Fruit fly (Drosophila melanogaster) whole organism, embryonic: ENCODE measurements around the gene Vha100-5.

Source experiments
- Asciz ChIP-seq: fragments of 200-800 bp; sonication (Bioruptor generic); optimal IDR thresholded peaks from 2 replicates; lab custom pipeline; 2017; ENCODE audit warnings: missing biosample characterization, mild to moderate bottlenecking, missing genetic modification characterization, missing genetic modification reagents
- Bdp1 ChIP-seq: fragments of 200-800 bp; sonication (Bioruptor generic); optimal IDR thresholded peaks from 3 replicates; lab custom pipeline; 2016; ENCODE audit warnings: missing biosample characterization, missing genetic modification characterization
- CG10147 ChIP-seq: fragments of 200-800 bp; sonication (Bioruptor generic); optimal IDR thresholded peaks from 2 replicates; lab custom pipeline; 2019; ENCODE audit warnings: missing biosample characterization, mild to moderate bottlenecking, missing genetic modification characterization, moderate library complexity
- CG10543 ChIP-seq: fragments of 200-800 bp; sonication (Bioruptor generic); optimal IDR thresholded peaks from 3 replicates; lab custom pipeline; 2017; ENCODE audit warnings: missing biosample characterization, mild to moderate bottlenecking, missing genetic modification characterization, moderate library complexity
- CG11504 ChIP-seq: fragments of 200-800 bp; sonication (Bioruptor generic); optimal IDR thresholded peaks from 3 replicates; lab custom pipeline; 2019; ENCODE audit warnings: missing biosample characterization, mild to moderate bottlenecking, missing genetic modification characterization, moderate library complexity
- CG11695 ChIP-seq: fragments of 200-800 bp; sonication (Bioruptor generic); IDR thresholded peaks from 3 replicates; pipeline ENCODE4 v1.3.6; 2022; ENCODE audit warnings: missing biosample characterization, missing genetic modification characterization
- CG11696 ChIP-seq: fragments of 200-800 bp; sonication (Bioruptor generic); IDR thresholded peaks from 2 replicates; pipeline ENCODE4 v1.3.6; 2022; ENCODE audit warnings: missing biosample characterization, missing genetic modification characterization
- CG12299 ChIP-seq: fragments of 200-800 bp; sonication (Bioruptor generic); optimal IDR thresholded peaks from 2 replicates; lab custom pipeline; 2018; ENCODE audit warnings: missing biosample characterization, mild to moderate bottlenecking, missing genetic modification characterization
- CG1233 ChIP-seq: fragments of 200-800 bp; sonication (Bioruptor generic); optimal IDR thresholded peaks from 4 replicates; lab custom pipeline; 2018; ENCODE audit warnings: missing biosample characterization, mild to moderate bottlenecking, missing genetic modification characterization
- CG12769 ChIP-seq: fragments of 200-800 bp; sonication (Bioruptor generic); optimal IDR thresholded peaks from 2 replicates; lab custom pipeline; 2019; ENCODE audit warnings: missing biosample characterization, mild to moderate bottlenecking, missing genetic modification characterization, moderate library complexity
- CG14441 ChIP-seq: fragments of 200-800 bp; sonication (Bioruptor generic); IDR thresholded peaks from 2 replicates; pipeline ENCODE4 v1.3.6; 2022; ENCODE audit warnings: missing biosample characterization, missing genetic modification characterization
- CG14710 ChIP-seq: fragments of 200-800 bp; sonication (Bioruptor generic); optimal IDR thresholded peaks from 3 replicates; lab custom pipeline; 2019; ENCODE audit warnings: missing biosample characterization, mild to moderate bottlenecking, missing genetic modification characterization, moderate library complexity
- CG15269 ChIP-seq: fragments of 200-800 bp; sonication (Bioruptor generic); optimal IDR thresholded peaks from 2 replicates; lab custom pipeline; 2018; ENCODE audit warnings: missing biosample characterization, mild to moderate bottlenecking, missing genetic modification characterization, moderate library complexity
- CG15479 ChIP-seq: fragments of 200-800 bp; sonication (Bioruptor generic); optimal IDR thresholded peaks from 3 replicates; lab custom pipeline; 2019; ENCODE audit warnings: missing biosample characterization, mild to moderate bottlenecking, missing genetic modification characterization, moderate library complexity
- CG17385 ChIP-seq: fragments of 200-800 bp; sonication (Bioruptor generic); optimal IDR thresholded peaks from 3 replicates; lab custom pipeline; 2018; ENCODE audit warnings: missing biosample characterization, mild to moderate bottlenecking, missing genetic modification characterization
- CG17912 ChIP-seq: fragments of 200-800 bp; sonication (Bioruptor generic); optimal IDR thresholded peaks from 2 replicates; lab custom pipeline; 2018; ENCODE audit warnings: missing biosample characterization, mild to moderate bottlenecking, missing genetic modification characterization
- CG31441 ChIP-seq: fragments of 200-800 bp; sonication (Bioruptor generic); IDR thresholded peaks from 2 replicates; pipeline ENCODE4 v1.3.6; 2022; ENCODE audit warnings: missing biosample characterization, missing genetic modification characterization
- CG3281 ChIP-seq: fragments of 200-800 bp; sonication (Bioruptor generic); optimal IDR thresholded peaks from 3 replicates; lab custom pipeline; 2017; ENCODE audit warnings: missing biosample characterization, mild to moderate bottlenecking, missing genetic modification characterization
- CG4404 ChIP-seq: fragments of 200-800 bp; sonication (Bioruptor generic); IDR thresholded peaks from 2 replicates; pipeline ENCODE4 v1.3.6; 2022; ENCODE audit warnings: missing biosample characterization, missing genetic modification characterization
- CG4854 ChIP-seq: fragments of 200-800 bp; sonication (Bioruptor generic); optimal IDR thresholded peaks from 2 replicates; lab custom pipeline; 2016; ENCODE audit warnings: missing biosample characterization, missing genetic modification characterization, inconsistent platforms
- CG6654 ChIP-seq: fragments of 200-800 bp; sonication (Bioruptor generic); optimal IDR thresholded peaks from 2 replicates; lab custom pipeline; 2017; ENCODE audit warnings: missing biosample characterization, mild to moderate bottlenecking, missing genetic modification characterization
- CG7786 ChIP-seq: fragments of 200-800 bp; sonication (Bioruptor generic); optimal IDR thresholded peaks from 2 replicates; lab custom pipeline; 2016; ENCODE audit warnings: missing biosample characterization, missing genetic modification characterization
- CG7839 ChIP-seq: fragments of 200-800 bp; sonication (Bioruptor generic); optimal IDR thresholded peaks from 3 replicates; lab custom pipeline; 2018; ENCODE audit warnings: missing biosample characterization, mild to moderate bottlenecking, missing genetic modification characterization, moderate library complexity
- CG7987 ChIP-seq: fragments of 200-800 bp; sonication (Bioruptor generic); optimal IDR thresholded peaks from 2 replicates; lab custom pipeline; 2018; ENCODE audit warnings: missing biosample characterization, mild to moderate bottlenecking, missing genetic modification characterization, moderate library complexity
- CG9437 ChIP-seq: fragments of 200-800 bp; sonication (Bioruptor generic); optimal IDR thresholded peaks from 2 replicates; lab custom pipeline; 2018; ENCODE audit warnings: missing biosample characterization, mild to moderate bottlenecking, missing genetic modification characterization
- CkIIα-i1 ChIP-seq: fragments of 200-800 bp; sonication (Bioruptor generic); IDR thresholded peaks from 2 replicates; pipeline ENCODE4 v1.3.6; 2022; ENCODE audit warnings: missing biosample characterization, missing genetic modification characterization
- Dad ChIP-seq: fragments of 200-800 bp; sonication (Bioruptor generic); optimal IDR thresholded peaks from 3 replicates; lab custom pipeline; 2016; ENCODE audit warnings: missing biosample characterization, missing genetic modification characterization
- Deaf1 ChIP-seq: fragments of 200-800 bp; optimal IDR thresholded peaks from 3 replicates; lab custom pipeline; 2019; ENCODE audit warnings: missing biosample characterization, mild to moderate bottlenecking, missing genetic modification characterization, moderate library complexity
- Gug ChIP-seq: fragments of 200-800 bp; sonication (Bioruptor generic); IDR thresholded peaks from 4 replicates; pipeline ENCODE4 v1.3.6; 2022; ENCODE audit warnings: missing biosample characterization, missing genetic modification characterization
- Med ChIP-seq: fragments of 200-800 bp; sonication (Bioruptor generic); peaks from one replicate; lab custom pipeline; 2016; ENCODE audit warnings: missing biosample characterization, missing genetic modification characterization, mild to moderate bottlenecking, inconsistent platforms, moderate library complexity
- Meics ChIP-seq: fragments of 200-800 bp; sonication (Bioruptor generic); optimal IDR thresholded peaks from 2 replicates; lab custom pipeline; 2017; ENCODE audit warnings: missing biosample characterization, mild to moderate bottlenecking, missing genetic modification characterization
- Nf-YB ChIP-seq: fragments of 200-800 bp; sonication (Bioruptor generic); optimal IDR thresholded peaks from 3 replicates; lab custom pipeline; 2019; ENCODE audit warnings: missing biosample characterization, mild to moderate bottlenecking, missing genetic modification characterization, moderate library complexity
- Oaz ChIP-seq: fragments of 200-800 bp; sonication (Bioruptor generic); IDR thresholded peaks from 2 replicates; pipeline ENCODE4 v1.3.6; 2022; ENCODE audit warnings: missing biosample characterization, missing genetic modification characterization
- Sry-δ ChIP-seq: fragments of 200-800 bp; sonication (Bioruptor generic); optimal IDR thresholded peaks from 2 replicates; lab custom pipeline; 2016; ENCODE audit warnings: missing biosample characterization, missing genetic modification characterization
- Stat92E ChIP-seq, 3 experiments: fragments of >200 bp in 2 of 3; fragments of 200-800 bp in 1 of 3; sonication (Bioruptor generic) in 1 of 3; optimal IDR thresholded peaks; 2 replicates each; lab custom pipeline; 2017 to 2019; ENCODE audit warnings: missing biosample characterization in 3 of 3, missing genetic modification characterization in 3 of 3, mild to moderate bottlenecking in 1 of 3, moderate library complexity in 1 of 3
- YL-1 ChIP-seq: fragments of 200-800 bp; sonication (Bioruptor generic); optimal IDR thresholded peaks from 3 replicates; lab custom pipeline; 2017; ENCODE audit warnings: missing biosample characterization, mild to moderate bottlenecking, missing genetic modification characterization
- btn ChIP-seq: fragments of 200-800 bp; sonication (Bioruptor generic); optimal IDR thresholded peaks from 2 replicates; lab custom pipeline; 2016; ENCODE audit warnings: missing biosample characterization, missing genetic modification characterization
- caup ChIP-seq: fragments of 200-800 bp; sonication (Bioruptor generic); optimal IDR thresholded peaks from 3 replicates; lab custom pipeline; 2017; ENCODE audit warnings: missing biosample characterization, mild to moderate bottlenecking, missing genetic modification characterization, moderate library complexity; ENCODE audit not compliant: severe bottlenecking
- chinmo ChIP-seq: fragments of 200-800 bp; sonication (Bioruptor generic); IDR thresholded peaks from 4 replicates; pipeline ENCODE4 v1.3.6; 2022; ENCODE audit warnings: missing biosample characterization, missing genetic modification characterization; ENCODE audit not compliant: partially characterized antibody
- gcm ChIP-seq: fragments of 200-800 bp; sonication (Bioruptor generic); optimal IDR thresholded peaks from 2 replicates; lab custom pipeline; 2019; ENCODE audit warnings: missing biosample characterization, mild to moderate bottlenecking, missing genetic modification characterization, moderate library complexity
- hth ChIP-seq: fragments of >200 bp; optimal IDR thresholded peaks from 2 replicates; lab custom pipeline; 2017; ENCODE audit warnings: inconsistent platforms
- jigr1 ChIP-seq: fragments of 200-800 bp; sonication (Bioruptor generic); IDR thresholded peaks from 3 replicates; pipeline ENCODE4 v1.3.6; 2022; ENCODE audit warnings: missing biosample characterization, missing genetic modification characterization
- mirr ChIP-seq: fragments of 200-800 bp; sonication (Bioruptor generic); optimal IDR thresholded peaks from 3 replicates; lab custom pipeline; 2018; ENCODE audit warnings: missing biosample characterization, mild to moderate bottlenecking, missing genetic modification characterization
- mld ChIP-seq: fragments of 200-800 bp; sonication (Bioruptor generic); IDR thresholded peaks from 3 replicates; pipeline ENCODE4 v1.3.6; 2022; ENCODE audit warnings: missing biosample characterization, missing genetic modification characterization; ENCODE audit not compliant: partially characterized antibody
- nau ChIP-seq: fragments of 200-800 bp; sonication (Bioruptor generic); optimal IDR thresholded peaks from 3 replicates; lab custom pipeline; 2017; ENCODE audit warnings: missing biosample characterization, mild to moderate bottlenecking, missing genetic modification characterization, missing genetic modification reagents
- odd ChIP-seq: fragments of 200-800 bp; sonication (Bioruptor generic); optimal IDR thresholded peaks from 2 replicates; lab custom pipeline; 2017; ENCODE audit warnings: missing biosample characterization, mild to moderate bottlenecking, missing genetic modification characterization
- onecut ChIP-seq: fragments of 200-800 bp; sonication (Bioruptor generic); IDR thresholded peaks from 2 replicates; pipeline ENCODE4 v1.3.6; 2022; ENCODE audit warnings: missing biosample characterization, missing genetic modification characterization
- sisA ChIP-seq: fragments of 200-800 bp; sonication (Bioruptor generic); IDR thresholded peaks from 2 replicates; pipeline ENCODE4 v1.3.6; 2022; ENCODE audit warnings: missing biosample characterization, missing genetic modification characterization
- vvl ChIP-seq: fragments of 200-800 bp; sonication (Bioruptor generic); IDR thresholded peaks from 2 replicates; pipeline ENCODE4 v1.3.6; 2022; ENCODE audit warnings: missing biosample characterization, missing genetic modification characterization
- wek ChIP-seq: fragments of 200-800 bp; sonication (Bioruptor generic); optimal IDR thresholded peaks from 3 replicates; lab custom pipeline; 2018; ENCODE audit warnings: missing biosample characterization, mild to moderate bottlenecking, missing genetic modification characterization, moderate library complexity

Gene Vha100-5

DNA sequence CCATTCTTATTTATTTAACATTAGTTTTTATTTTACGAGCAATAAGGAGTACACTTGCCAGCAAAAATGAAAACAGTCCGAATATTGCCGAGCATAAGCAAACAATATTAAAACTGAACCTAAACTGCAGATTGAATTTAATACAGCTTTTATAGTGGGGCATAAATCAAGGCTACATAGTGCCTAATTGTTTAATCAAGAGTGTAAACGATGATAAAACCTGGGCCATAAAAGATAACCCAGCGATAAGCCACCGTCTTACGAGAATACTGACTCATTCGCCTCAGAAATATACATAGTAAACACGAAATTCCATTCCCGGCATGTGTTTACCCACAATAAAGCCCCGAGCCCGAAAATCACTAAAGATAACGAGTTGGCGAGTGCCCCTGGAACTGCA is 2.8 kb upstream of the Vha100-5 start (continued):
- TF ChIP-seq CG15269 (tag; lab: Kevin White, UChicago), result peak; percentile 36
- peak; percentile 54 for TF ChIP-seq wek
- TF ChIP-seq CG11504 (tag; lab: Kevin White, UChicago), result peak; percentile 17
- TF ChIP-seq CG14441 (GFP tag; lab: Robert Waterston, UW), result no peak
- no peak for TF ChIP-seq chinmo (GFP tag; lab: Robert Waterston, UW)
- TF ChIP-seq CG1233 (GFP tag; lab: Kevin White, UChicago), result peak; percentile 20
- TF ChIP-seq Meics (GFP tag; lab: Kevin White, UChicago), result peak; percentile 24
- TF ChIP-seq Nf-YB, result no peak
- TF ChIP-seq Gug (GFP tag; lab: Robert Waterston, UW), result no peak
- TF ChIP-seq CG17912 (GFP tag; lab: Kevin White, UChicago), result peak; percentile 18
- no peak for TF ChIP-seq Sry-δ (GFP tag; lab: Kevin White, UChicago)
- no peak for TF ChIP-seq CG4404 (GFP tag; lab: Robert Waterston, UW)
- peak; percentile 83 for TF ChIP-seq Med (GFP tag; lab: Kevin White, UChicago)
- TF ChIP-seq btn (GFP tag; lab: Kevin White, UChicago), result no peak
- 0 out of 3 replicates have a peak, but pooled peaks have one; percentile 11 for TF ChIP-seq CG11695 (GFP tag; lab: Robert Waterston, UW)
- TF ChIP-seq hth (lab: Kevin White, UChicago), result no peak
- TF ChIP-seq CG9437 (GFP tag; lab: Kevin White, UChicago), result no peak
- TF ChIP-seq YL-1 (GFP tag; lab: Kevin White, UChicago), result no peak
- TF ChIP-seq Bdp1 (GFP tag; lab: Kevin White, UChicago), result no peak
- no peak for TF ChIP-seq jigr1 (GFP tag; lab: Robert Waterston, UW)
- no peak for TF ChIP-seq sisA (GFP tag; lab: Robert Waterston, UW)
- peak; percentile 20 for TF ChIP-seq CG17385 (GFP tag; lab: Kevin White, UChicago)
- TF ChIP-seq CG14710 (tag; lab: Kevin White, UChicago), result no peak
- TF ChIP-seq Oaz (GFP tag; lab: Robert Waterston, UW), result no peak
- no peak; the same call in 1 of the 2 replicates for TF ChIP-seq onecut
- peak; percentile 55 for TF ChIP-seq CG10543 (GFP tag; lab: Kevin White, UChicago)
- peak; percentile 10 for TF ChIP-seq CG10147 (GFP tag; lab: Kevin White, UChicago)
- TF ChIP-seq odd, result peak; percentile 48
- TF ChIP-seq CG15479 (GFP tag; lab: Kevin White, UChicago), result no peak
- peak; percentile 46 for TF ChIP-seq CG3281 (GFP tag; lab: Kevin White, UChicago)
- TF ChIP-seq mld (GFP tag; lab: Robert Waterston, UW), result no peak
- no peak for TF ChIP-seq CG7786
- TF ChIP-seq Dad (GFP tag; lab: Kevin White, UChicago), result no peak
- TF ChIP-seq CG12769 (tag; lab: Kevin White, UChicago), result peak; percentile 29
- TF ChIP-seq CG6654 (GFP tag; lab: Kevin White, UChicago), result no peak
- TF ChIP-seq CG12299 (tag; lab: Kevin White, UChicago), result peak; percentile 0
- TF ChIP-seq CG7987 (GFP tag; lab: Kevin White, UChicago), result peak; percentile 26
- TF ChIP-seq CkIIα-i1 (GFP tag; lab: Robert Waterston, UW), result no peak
- TF ChIP-seq CG4854 (GFP tag; lab: Kevin White, UChicago), result no peak
- TF ChIP-seq nau (GFP tag; lab: Kevin White, UChicago), result peak; percentile 28
- peak; percentile 26 for TF ChIP-seq CG7839
- TF ChIP-seq mirr, result peak; percentile 37
- TF ChIP-seq Stat92E (GFP tag; optimal IDR thresholded peaks at IDR 0.05; lab: Kevin White, UChicago), result no peak
- TF ChIP-seq Asciz (GFP tag; lab: Kevin White, UChicago), result peak; percentile 43
- TF ChIP-seq CG31441 (GFP tag; lab: Robert Waterston, UW), result 0 out of 2 replicates have a peak, but pooled peaks have one; percentile 29
- 0 out of 2 replicates have a peak, but pooled peaks have one; percentile 27 for TF ChIP-seq CG11696 (GFP tag; lab: Robert Waterston, UW)
- TF ChIP-seq vvl (GFP tag; lab: Robert Waterston, UW), result no peak
- no peak for TF ChIP-seq caup (GFP tag; lab: Kevin White, UChicago)
- no peak for TF ChIP-seq gcm
- TF ChIP-seq Deaf1 (tag; lab: Kevin White, UChicago), result no peak
